Worm (Caenorhabditis elegans) whole organism, L4/young adult: ENCODE measurements around the gene rga-3.

Source experiments
- W03F9.2 ChIP-seq: fragments of 150-350 bp; optimal IDR thresholded peaks from 2 replicates; lab custom pipeline; 2014; ENCODE audit warnings: missing biosample characterization, missing genetic modification characterization
- dao-5 ChIP-seq: sonication (generic microtip); optimal IDR thresholded peaks from 2 replicates; lab custom pipeline; 2016; ENCODE audit warnings: missing genotype, missing genetic modification characterization, moderate library complexity, missing compliant biosample characterization
- him-1 ChIP-seq: sonication (generic microtip); optimal IDR thresholded peaks from 2 replicates; lab custom pipeline; 2016; ENCODE audit warnings: missing genotype, missing genetic modification reagents, missing genetic modification characterization, missing compliant biosample characterization

ce11 chrV:5756193-5756592 is 38.5 kb downstream of the rga-3 start, which contains the start of gene C53A3.3:
- no peak for TF ChIP-seq dao-5 (tag; lab: Kevin White, UChicago)
- no peak for TF ChIP-seq him-1
- no peak for TF ChIP-seq W03F9.2 (tag; lab: Kevin White, UChicago)
